Worm (Caenorhabditis elegans): Measurements from ENCODE around the gene daf-12.

daf-12 gene

ce11 chrX:10619554-10620199, 16.0 kb upstream of the daf-12 start:
- no peak for TF ChIP-seq hmbx-1 (tag; optimal IDR thresholded peaks at IDR 0.05)
- TF ChIP-seq tra-4 (tag; optimal IDR thresholded peaks at IDR 0.05): no peak
- no peak for TF ChIP-seq hmg-4 (GFP tag; optimal IDR thresholded peaks at IDR 0.05)
- no peak for TF ChIP-seq hnd-1 (tag; optimal IDR thresholded peaks at IDR 0.05)
- no peak for TF ChIP-seq tbx-11 (GFP tag; IDR thresholded peaks at IDR 0.05)
- TF ChIP-seq tbx-37 (GFP tag; conservative IDR thresholded peaks at IDR 0.05): no peak
- no peak for TF ChIP-seq B0310.2 (tag; optimal IDR thresholded peaks at IDR 0.05)
- TF ChIP-seq aly-1 (tag; optimal IDR thresholded peaks at IDR 0.05): no peak
- TF ChIP-seq scrt-1 (GFP tag; IDR thresholded peaks at IDR 0.05): no peak
- TF ChIP-seq ceh-13 (GFP tag; optimal IDR thresholded peaks at IDR 0.05): no peak
- TF ChIP-seq ama-1 (optimal IDR thresholded peaks at IDR 0.05): no peak

DNA sequence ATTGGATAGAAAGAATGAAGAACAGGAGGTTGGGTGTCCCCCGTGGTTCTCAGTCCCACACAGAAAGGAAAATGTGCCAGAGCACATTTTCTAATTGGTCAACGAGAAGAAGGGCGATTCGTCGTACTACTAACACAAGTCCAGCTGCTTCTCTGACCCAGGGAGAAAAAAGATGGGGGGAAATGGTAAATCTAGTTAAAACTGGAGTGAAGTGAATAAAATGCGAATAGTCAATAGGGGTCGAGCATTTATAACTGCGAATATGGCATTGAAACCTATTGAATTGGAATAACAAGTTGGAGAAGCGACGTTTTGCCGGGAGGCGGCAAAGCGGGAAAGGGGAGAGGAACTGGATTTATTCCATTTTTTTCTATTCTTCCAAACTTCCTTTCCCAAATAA, 13.1 kb upstream of the daf-12 start:
- TF ChIP-seq ceh-13 (GFP tag; optimal IDR thresholded peaks at IDR 0.05) (no peak), F13C5.2 (tag; optimal IDR thresholded peaks at IDR 0.05) (no peak), pes-1 (GFP tag; IDR thresholded peaks at IDR 0.05) (no peak), hmg-4 (GFP tag; optimal IDR thresholded peaks at IDR 0.05) (no peak), B0310.2 (tag; optimal IDR thresholded peaks at IDR 0.05) (no peak), ets-7 (tag; optimal IDR thresholded peaks at IDR 0.05) (no peak), aly-1 (tag; optimal IDR thresholded peaks at IDR 0.05) (no peak), tbx-11 (GFP tag; IDR thresholded peaks at IDR 0.05) (no peak), tbx-37 (GFP tag; conservative IDR thresholded peaks at IDR 0.05) (no peak), sea-1 (GFP tag; conservative IDR thresholded peaks at IDR 0.05) (no peak), hmbx-1 (tag; optimal IDR thresholded peaks at IDR 0.05) (no peak)

DNA sequence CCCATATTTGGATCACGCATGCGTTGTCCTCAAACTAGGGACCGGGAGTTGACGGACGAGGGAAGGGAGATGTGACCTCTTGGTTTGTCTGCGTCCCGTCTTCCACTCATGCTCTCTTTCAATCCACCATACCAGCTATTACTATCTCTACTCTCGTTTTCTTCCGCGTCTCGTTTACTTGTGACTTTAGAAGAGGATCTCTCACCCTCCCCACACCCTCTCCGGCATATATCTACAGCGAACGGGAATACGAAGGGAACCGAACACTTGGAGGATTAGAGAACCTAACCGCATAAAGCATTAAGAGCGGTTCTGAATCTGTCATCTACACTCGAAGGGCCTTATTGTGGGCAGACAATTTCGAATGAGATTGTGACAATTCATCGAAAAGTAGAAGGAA, 12.6 kb upstream of the daf-12 start:
- TF ChIP-seq sea-1 (GFP tag; conservative IDR thresholded peaks at IDR 0.05) (no peak), hmbx-1 (tag; optimal IDR thresholded peaks at IDR 0.05) (no peak), B0310.2 (tag; optimal IDR thresholded peaks at IDR 0.05) (no peak), F13C5.2 (tag; optimal IDR thresholded peaks at IDR 0.05) (peak; percentile 50), tbx-11 (GFP tag; IDR thresholded peaks at IDR 0.05) (no peak), flt-1 (GFP tag; IDR thresholded peaks at IDR 0.05) (no peak), ceh-13 (GFP tag; optimal IDR thresholded peaks at IDR 0.05) (no peak), hnd-1 (tag; optimal IDR thresholded peaks at IDR 0.05) (no peak), tra-4 (tag; optimal IDR thresholded peaks at IDR 0.05) (no peak), aly-1 (tag; optimal IDR thresholded peaks at IDR 0.05) (no peak), ama-1 (optimal IDR thresholded peaks at IDR 0.05) (no peak), scrt-1 (GFP tag; IDR thresholded peaks at IDR 0.05) (no peak), hmg-4 (GFP tag; optimal IDR thresholded peaks at IDR 0.05) (peak; percentile 69), ets-7 (tag; optimal IDR thresholded peaks at IDR 0.05) (no peak), ceh-36 (tag; optimal IDR thresholded peaks at IDR 0.05) (peak; percentile 15)

- TF ChIP-seq B0310.2 (tag; optimal IDR thresholded peaks at IDR 0.05) (no peak), ama-1 (optimal IDR thresholded peaks at IDR 0.05) (no peak), ceh-36 (tag; optimal IDR thresholded peaks at IDR 0.05) (no peak), flt-1 (GFP tag; IDR thresholded peaks at IDR 0.05) (no peak), F13C5.2 (tag; optimal IDR thresholded peaks at IDR 0.05) (peak; percentile 15), tbx-11 (GFP tag; IDR thresholded peaks at IDR 0.05) (no peak), hnd-1 (tag; optimal IDR thresholded peaks at IDR 0.05) (no peak), aly-1 (tag; optimal IDR thresholded peaks at IDR 0.05) (no peak)
These were observed 11.5 kb upstream of the daf-12 start, which contains the start of gene abl-1 for ce11 chrX:10624157-10624623. abl-1 (minus strand) TSS chrX:10624207.

DNA sequence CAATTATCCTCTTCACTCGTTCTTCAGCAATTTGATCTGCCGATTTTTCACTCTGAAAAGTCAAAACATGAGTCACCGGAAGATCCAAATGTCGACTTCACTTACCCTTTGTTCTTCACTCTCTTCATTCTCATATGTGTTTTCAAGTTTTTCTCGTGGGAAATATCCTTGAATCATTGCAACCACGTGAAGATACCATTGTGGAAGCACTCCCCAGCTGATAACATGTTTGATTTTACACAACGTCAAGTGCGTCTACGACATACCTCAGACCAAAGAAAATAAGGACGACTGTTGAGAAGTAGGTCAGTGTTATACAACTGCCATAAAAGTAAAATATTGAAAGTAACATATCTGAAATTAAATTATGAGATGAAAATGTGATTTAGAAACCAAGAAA, 7.3 kb upstream of the daf-12 start, which contains the start of gene M79.2:
M79.2 (minus strand) TSS at position 354 of the 400 bp plus-strand sequence.
- TF ChIP-seq aly-1 (tag; optimal IDR thresholded peaks at IDR 0.05) (no peak), ama-1 (optimal IDR thresholded peaks at IDR 0.05) (no peak), tbx-37 (GFP tag; conservative IDR thresholded peaks at IDR 0.05) (no peak), ets-7 (tag; optimal IDR thresholded peaks at IDR 0.05) (no peak), scrt-1 (GFP tag; IDR thresholded peaks at IDR 0.05) (no peak), ceh-13 (GFP tag; optimal IDR thresholded peaks at IDR 0.05) (no peak), B0310.2 (tag; optimal IDR thresholded peaks at IDR 0.05) (no peak), tra-4 (tag; optimal IDR thresholded peaks at IDR 0.05) (no peak), flt-1 (GFP tag; IDR thresholded peaks at IDR 0.05) (no peak), hmg-4 (GFP tag; optimal IDR thresholded peaks at IDR 0.05) (no peak), hnd-1 (tag; optimal IDR thresholded peaks at IDR 0.05) (no peak), hmbx-1 (tag; optimal IDR thresholded peaks at IDR 0.05) (no peak), tbx-11 (GFP tag; IDR thresholded peaks at IDR 0.05) (no peak), sea-1 (GFP tag; conservative IDR thresholded peaks at IDR 0.05) (no peak), pes-1 (GFP tag; IDR thresholded peaks at IDR 0.05) (no peak), ceh-36 (tag; optimal IDR thresholded peaks at IDR 0.05) (no peak), F13C5.2 (tag; optimal IDR thresholded peaks at IDR 0.05) (no peak)

ce11 chrX:10629117-10629516, 6.6 kb upstream of the daf-12 start:
- no peak for TF ChIP-seq scrt-1 (GFP tag; IDR thresholded peaks at IDR 0.05)
- TF ChIP-seq ceh-13 (GFP tag; optimal IDR thresholded peaks at IDR 0.05): no peak
- TF ChIP-seq ama-1 (optimal IDR thresholded peaks at IDR 0.05): no peak
- no peak for TF ChIP-seq ets-7 (tag; optimal IDR thresholded peaks at IDR 0.05)
- no peak for TF ChIP-seq tra-4 (tag; optimal IDR thresholded peaks at IDR 0.05)
- no peak for TF ChIP-seq pes-1 (GFP tag; IDR thresholded peaks at IDR 0.05)
- TF ChIP-seq tbx-11 (GFP tag; IDR thresholded peaks at IDR 0.05): no peak
- no peak for TF ChIP-seq aly-1 (tag; optimal IDR thresholded peaks at IDR 0.05)
- TF ChIP-seq ceh-36 (tag; optimal IDR thresholded peaks at IDR 0.05): no peak
- TF ChIP-seq hmg-4 (GFP tag; optimal IDR thresholded peaks at IDR 0.05): no peak
- TF ChIP-seq flt-1 (GFP tag; IDR thresholded peaks at IDR 0.05): no peak
- no peak for TF ChIP-seq sea-1 (GFP tag; conservative IDR thresholded peaks at IDR 0.05)
- TF ChIP-seq F13C5.2 (tag; optimal IDR thresholded peaks at IDR 0.05): no peak
- no peak for TF ChIP-seq hnd-1 (tag; optimal IDR thresholded peaks at IDR 0.05)
- no peak for TF ChIP-seq tbx-37 (GFP tag; conservative IDR thresholded peaks at IDR 0.05)

Measured in whole organism, early embryonic.